Fruit fly (Drosophila melanogaster): ENCODE results near the gene tank.

The tank gene

dm6 chr2L:4820448-4821318 lies 17.1 kb downstream of the tank start:
- TF ChIP-seq CG8478 (optimal IDR thresholded peaks at IDR 0.05) = no peak
- TF ChIP-seq Dll (optimal IDR thresholded peaks at IDR 0.05) = peak; percentile 18
- no peak for TF ChIP-seq pan (optimal IDR thresholded peaks at IDR 0.05)
- TF ChIP-seq usp (GFP tag; optimal IDR thresholded peaks at IDR 0.05) = no peak

dm6 chr2L:4819995-4820394 lies 17.8 kb downstream of the tank start:
- TF ChIP-seq pan (optimal IDR thresholded peaks at IDR 0.05) = no peak
- no peak for TF ChIP-seq usp (GFP tag; optimal IDR thresholded peaks at IDR 0.05)
- TF ChIP-seq Dll (optimal IDR thresholded peaks at IDR 0.05) = no peak
- no peak for TF ChIP-seq EcR (GFP tag; optimal IDR thresholded peaks at IDR 0.05)
- no peak for TF ChIP-seq psq (optimal IDR thresholded peaks at IDR 0.05)
- TF ChIP-seq CG8478 (optimal IDR thresholded peaks at IDR 0.05) = no peak

dm6 chr2L:4818056-4818455 lies 19.7 kb downstream of the tank start, which contains the start of gene CG3225:
Gene CG3225 (minus strand): TSS chr2L:4818245.
- TF ChIP-seq Dll (optimal IDR thresholded peaks at IDR 0.05) = no peak
- no peak for TF ChIP-seq pan (optimal IDR thresholded peaks at IDR 0.05)
- no peak for TF ChIP-seq psq (optimal IDR thresholded peaks at IDR 0.05)
- no peak for TF ChIP-seq CG8478 (optimal IDR thresholded peaks at IDR 0.05)
- TF ChIP-seq EcR (GFP tag; optimal IDR thresholded peaks at IDR 0.05) = no peak
- TF ChIP-seq usp (GFP tag; optimal IDR thresholded peaks at IDR 0.05) = no peak

- TF ChIP-seq usp (GFP tag; optimal IDR thresholded peaks at IDR 0.05) (no peak), psq (optimal IDR thresholded peaks at IDR 0.05) (no peak), EcR (GFP tag; optimal IDR thresholded peaks at IDR 0.05) (no peak), CG8478 (optimal IDR thresholded peaks at IDR 0.05) (no peak), Dll (optimal IDR thresholded peaks at IDR 0.05) (no peak), pan (optimal IDR thresholded peaks at IDR 0.05) (no peak)
Measured at dm6 chr2L:4813023-4813339, 24.8 kb downstream of the tank start.

- no peak for TF ChIP-seq Dll (optimal IDR thresholded peaks at IDR 0.05)
- no peak for TF ChIP-seq CG8478 (optimal IDR thresholded peaks at IDR 0.05)
- no peak for TF ChIP-seq pan (optimal IDR thresholded peaks at IDR 0.05)
- TF ChIP-seq psq (optimal IDR thresholded peaks at IDR 0.05) = no peak
- no peak for TF ChIP-seq EcR (GFP tag; optimal IDR thresholded peaks at IDR 0.05)
- no peak for TF ChIP-seq usp (GFP tag; optimal IDR thresholded peaks at IDR 0.05)
Measured at dm6 chr2L:4812261-4813022, 25.4 kb downstream of the tank start, which contains the start of gene CG15629. Gene CG15629 (plus strand): TSS chr2L:4813009.

DNA sequence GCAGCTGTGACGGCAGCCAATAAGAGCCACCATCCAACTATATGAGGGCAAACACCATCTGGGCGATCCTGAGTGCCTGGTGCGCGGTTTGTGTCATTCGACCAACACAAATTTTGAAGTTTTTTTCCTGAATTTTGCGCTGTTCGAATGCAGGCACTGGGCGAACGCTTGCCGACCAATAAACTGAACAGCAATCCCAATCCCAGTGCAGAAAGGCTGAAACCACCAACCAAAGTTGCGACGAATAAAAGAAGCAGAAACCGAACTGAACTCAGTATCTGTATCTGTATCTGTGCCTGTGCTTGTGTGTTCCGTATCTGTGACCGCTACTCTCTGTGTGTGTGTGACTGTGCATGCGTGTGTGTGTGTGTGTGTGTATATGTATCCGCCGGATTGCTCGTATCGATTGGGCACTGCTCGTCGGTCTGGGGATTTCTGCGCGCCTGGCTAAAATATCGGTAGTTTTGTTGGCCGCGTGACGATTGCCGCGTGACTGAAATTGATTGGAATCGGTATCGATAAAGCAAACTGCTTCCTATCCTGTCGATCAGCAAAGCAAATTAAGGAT lies 26.2 kb downstream of the tank start:
- TF ChIP-seq pan (optimal IDR thresholded peaks at IDR 0.05) = no peak
- TF ChIP-seq psq (optimal IDR thresholded peaks at IDR 0.05) = no peak
- no peak for TF ChIP-seq Dll (optimal IDR thresholded peaks at IDR 0.05)
- peak in 1 of 2 experiments; percentile 46 for TF ChIP-seq EcR (GFP tag; optimal IDR thresholded peaks at IDR 0.05)
- TF ChIP-seq CG8478 (optimal IDR thresholded peaks at IDR 0.05) = peak; percentile 89
- TF ChIP-seq usp (GFP tag; optimal IDR thresholded peaks at IDR 0.05) = no peak

dm6 chr2L:4810697-4811490 lies 26.9 kb downstream of the tank start:
- peak in 1 of 2 experiments; percentile 28 for TF ChIP-seq EcR (GFP tag; optimal IDR thresholded peaks at IDR 0.05)
- peak; percentile 58 for TF ChIP-seq Dll (optimal IDR thresholded peaks at IDR 0.05)
- TF ChIP-seq pan (optimal IDR thresholded peaks at IDR 0.05) = no peak

DNA sequence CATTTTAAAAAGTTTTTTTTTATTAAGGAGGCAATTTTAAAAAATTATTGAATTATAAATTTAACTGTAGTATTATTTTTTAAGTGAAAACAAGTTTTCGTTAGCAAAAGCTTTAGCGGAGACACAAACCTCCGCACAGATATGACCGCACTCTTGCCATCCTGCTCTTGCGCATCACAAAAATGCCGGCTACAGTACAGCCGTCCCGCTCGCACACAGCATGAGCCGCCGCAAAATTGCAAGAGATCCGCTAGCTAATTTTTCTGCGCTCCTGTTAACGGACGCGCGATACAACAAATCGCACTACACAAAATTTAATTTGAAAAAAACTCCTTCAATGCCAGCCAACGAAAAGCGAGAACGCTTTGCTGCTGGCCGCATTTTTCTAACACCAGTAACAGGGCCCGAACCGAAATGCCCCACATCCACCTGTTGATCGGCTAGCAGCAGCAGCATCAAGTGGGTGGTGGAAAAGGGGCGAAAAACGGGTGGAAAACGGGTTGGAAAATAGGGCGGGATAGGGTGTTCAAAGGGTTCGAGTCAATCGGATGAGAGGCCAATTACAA lies 27.7 kb downstream of the tank start:
- no peak for TF ChIP-seq pan (optimal IDR thresholded peaks at IDR 0.05)
- TF ChIP-seq Dll (optimal IDR thresholded peaks at IDR 0.05) = no peak
- TF ChIP-seq psq (optimal IDR thresholded peaks at IDR 0.05) = no peak
- TF ChIP-seq EcR (GFP tag; optimal IDR thresholded peaks at IDR 0.05) = no peak
- TF ChIP-seq usp (GFP tag; optimal IDR thresholded peaks at IDR 0.05) = no peak
- peak; percentile 79 for TF ChIP-seq CG8478 (optimal IDR thresholded peaks at IDR 0.05)

- TF ChIP-seq CG8478 (optimal IDR thresholded peaks at IDR 0.05) (no peak), usp (GFP tag; optimal IDR thresholded peaks at IDR 0.05) (no peak)
Measured at dm6 chr2L:4807953-4808604, 29.7 kb downstream of the tank start.

DNA sequence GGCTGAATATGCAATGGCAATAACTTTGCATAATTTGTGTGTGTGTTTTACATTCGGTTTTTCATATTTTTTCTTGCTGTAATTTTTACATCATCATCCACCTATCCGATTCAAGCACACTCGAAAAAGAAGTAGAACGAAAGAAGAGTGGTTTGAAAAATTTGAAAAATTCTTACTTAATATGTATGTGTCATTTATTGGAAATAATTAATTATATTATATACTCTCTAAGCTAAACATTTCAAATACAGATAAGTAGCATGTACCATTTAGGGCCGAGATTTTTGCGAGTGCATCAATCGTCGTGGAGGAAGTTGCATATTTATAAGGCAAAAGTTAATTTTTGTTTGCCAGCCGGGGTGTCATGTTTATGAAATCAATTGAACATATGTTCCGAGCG lies 31.7 kb downstream of the tank start:
- no peak for TF ChIP-seq pan (optimal IDR thresholded peaks at IDR 0.05)
- TF ChIP-seq EcR (GFP tag; optimal IDR thresholded peaks at IDR 0.05) = no peak
- TF ChIP-seq usp (GFP tag; optimal IDR thresholded peaks at IDR 0.05) = no peak
- no peak for TF ChIP-seq psq (optimal IDR thresholded peaks at IDR 0.05)
- TF ChIP-seq Dll (optimal IDR thresholded peaks at IDR 0.05) = no peak
- TF ChIP-seq CG8478 (optimal IDR thresholded peaks at IDR 0.05) = no peak

DNA sequence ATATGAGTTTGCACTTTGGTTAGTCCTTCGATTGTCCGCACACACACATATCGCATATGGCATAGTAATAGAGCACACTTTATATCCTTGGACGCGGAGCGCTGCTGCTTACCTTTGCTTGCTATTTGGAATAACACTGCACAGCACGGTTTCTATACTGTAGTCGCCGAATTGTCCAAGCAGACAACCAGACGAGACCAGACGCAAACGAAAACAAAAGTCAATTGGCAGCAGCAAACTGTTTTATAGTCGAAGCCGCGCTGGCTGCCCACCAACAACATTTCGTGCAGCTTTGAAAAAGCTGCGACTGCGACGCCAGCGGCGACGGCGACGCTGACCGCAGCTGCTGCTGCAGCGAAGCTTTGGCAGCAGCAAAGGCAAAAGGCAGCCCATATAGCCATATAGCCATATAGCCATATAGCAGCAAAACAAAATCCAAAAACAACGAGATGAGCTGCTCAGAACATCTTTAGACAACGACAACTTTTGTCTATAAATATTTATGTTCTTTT lies 36.0 kb downstream of the tank start, which contains the start of gene slf:
Gene slf, minus strand, starts transcription at position 219 of the 512 bp plus-strand sequence.
- TF ChIP-seq pan (optimal IDR thresholded peaks at IDR 0.05) (no peak), CG8478 (optimal IDR thresholded peaks at IDR 0.05) (no peak), psq (optimal IDR thresholded peaks at IDR 0.05) (no peak), EcR (GFP tag; optimal IDR thresholded peaks at IDR 0.05) (no peak)
